Fruit fly (Drosophila melanogaster): ENCODE measurements around the gene Marcal1.

The Marcal1 gene

DNA sequence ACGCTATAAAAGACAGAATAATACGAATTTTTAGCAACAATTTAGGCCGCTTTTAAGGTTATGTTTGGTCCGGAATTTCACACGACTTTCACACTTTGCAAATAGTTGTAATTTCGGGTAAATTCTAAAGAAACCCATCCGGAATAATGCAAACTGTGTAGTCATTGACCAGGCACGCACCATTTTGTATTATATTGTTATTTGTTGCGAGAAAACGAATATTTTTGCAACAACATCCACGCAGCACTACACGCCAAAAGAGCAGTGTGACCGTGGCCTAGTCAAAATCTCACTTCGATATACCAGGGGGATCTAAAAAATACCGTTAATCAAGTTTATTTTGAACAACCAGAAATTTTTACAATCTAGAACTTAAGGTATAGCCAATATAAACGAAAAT is 12.2 kb downstream of the Marcal1 start, which contains the start of gene eIF3i (continued):
- TF ChIP-seq YL-1 (GFP tag; optimal IDR thresholded peaks at IDR 0.05) (peak; percentile 51), CG16813 (GFP tag; IDR thresholded peaks at IDR 0.05; ENCODE audit: partially characterized antibody) (no peak), Dp (GFP tag; optimal IDR thresholded peaks at IDR 0.05) (peak; percentile 18), lmd (GFP tag; IDR thresholded peaks at IDR 0.05) (no peak), CG2129 (GFP tag; IDR thresholded peaks at IDR 0.05; ENCODE audit: partially characterized antibody) (no peak), fd96Cb (tag; optimal IDR thresholded peaks at IDR 0.05) (no peak), eve (GFP tag; optimal IDR thresholded peaks at IDR 0.05) (no peak), CG9797 (GFP tag; optimal IDR thresholded peaks at IDR 0.05) (peak; percentile 64), psq (GFP tag; optimal IDR thresholded peaks at IDR 0.05) (no peak), al (GFP tag; IDR thresholded peaks at IDR 0.05) (no peak), CG7786 (GFP tag; optimal IDR thresholded peaks at IDR 0.05) (no peak), dysf (GFP tag; IDR thresholded peaks at IDR 0.05) (no peak), pzg (GFP tag; optimal IDR thresholded peaks at IDR 0.05) (peak; percentile 55), Nf-YB (GFP tag; optimal IDR thresholded peaks at IDR 0.05) (no peak), kah (GFP tag; optimal IDR thresholded peaks at IDR 0.05) (no peak), pb (GFP tag; optimal IDR thresholded peaks at IDR 0.05) (no peak), CoRest (tag; optimal IDR thresholded peaks at IDR 0.05) (no peak)

DNA sequence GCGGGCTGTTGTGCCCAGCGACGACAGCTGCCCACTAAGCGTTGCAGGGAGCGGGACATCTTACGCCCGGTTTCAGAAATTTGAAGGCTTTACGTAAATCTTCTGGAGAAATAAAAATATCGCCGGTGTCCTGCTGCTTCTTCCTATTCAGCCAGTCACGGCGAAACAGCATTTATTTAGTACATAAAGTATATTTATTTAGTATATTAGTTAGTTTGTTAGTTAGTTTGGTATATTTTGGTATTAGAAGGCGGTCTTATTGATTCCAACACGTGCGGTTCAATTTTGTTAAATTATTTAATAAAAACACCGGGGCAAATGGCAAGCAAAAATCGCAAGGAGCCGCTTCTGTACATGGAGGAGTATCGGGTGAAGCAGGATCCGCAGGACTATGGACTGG is 13.5 kb downstream of the Marcal1 start, which contains the start of the genes Scox and Polr1C:
Scox (minus strand) TSS at position 169 of the 400 bp plus-strand sequence.
Polr1C (plus strand) TSS at position 238 of the 400 bp plus-strand sequence.
- TF ChIP-seq E2f2 (GFP tag; IDR thresholded peaks at IDR 0.05): peak; percentile 34; the same call in 1 of the 2 replicates
- TF ChIP-seq BEAF-32 (GFP tag; optimal IDR thresholded peaks at IDR 0.05): peak; percentile 31
- no peak for TF ChIP-seq Lpt (GFP tag; optimal IDR thresholded peaks at IDR 0.05)
- no peak for TF ChIP-seq Lhr (GFP tag; optimal IDR thresholded peaks at IDR 0.05)
- no peak for TF ChIP-seq Ptx1 (GFP tag; IDR thresholded peaks at IDR 0.05)
- no peak for TF ChIP-seq CG9876 (GFP tag; optimal IDR thresholded peaks at IDR 0.05)
- peak; percentile 49 for TF ChIP-seq gfzf (GFP tag; optimal IDR thresholded peaks at IDR 0.05)
- TF ChIP-seq CG34422 (GFP tag; IDR thresholded peaks at IDR 0.05): peak; percentile 18; the same call in 1 of the 3 replicates
- TF ChIP-seq CG7987 (GFP tag; optimal IDR thresholded peaks at IDR 0.05): no peak
- TF ChIP-seq tup (GFP tag; optimal IDR thresholded peaks at IDR 0.05): no peak
- 0 out of 2 replicates have a peak, but pooled peaks have one; percentile 33 for TF ChIP-seq MBD-R2 (GFP tag; IDR thresholded peaks at IDR 0.05)
- TF ChIP-seq YL-1 (GFP tag; optimal IDR thresholded peaks at IDR 0.05): peak; percentile 58
- TF ChIP-seq CG9797 (GFP tag; optimal IDR thresholded peaks at IDR 0.05): peak; percentile 55
- TF ChIP-seq stwl (tag; optimal IDR thresholded peaks at IDR 0.05): peak; percentile 19
- peak; percentile 19 for TF ChIP-seq Dp (GFP tag; optimal IDR thresholded peaks at IDR 0.05)
- no peak for TF ChIP-seq CG13624 (GFP tag; optimal IDR thresholded peaks at IDR 0.05)
- peak; percentile 46 for TF ChIP-seq pzg (GFP tag; optimal IDR thresholded peaks at IDR 0.05)
- TF ChIP-seq CG15269 (tag; optimal IDR thresholded peaks at IDR 0.05): no peak
- no peak for TF ChIP-seq Hr3 (GFP tag; optimal IDR thresholded peaks at IDR 0.05)
- TF ChIP-seq CG4282 (GFP tag; optimal IDR thresholded peaks at IDR 0.05): no peak
- TF ChIP-seq CG1647 (GFP tag; optimal IDR thresholded peaks at IDR 0.05): no peak
- no peak for TF ChIP-seq MTF-1 (GFP tag; optimal IDR thresholded peaks at IDR 0.05; ENCODE audit: borderline replicate concordance)
- peak; percentile 44 for TF ChIP-seq MESR4 (GFP tag; optimal IDR thresholded peaks at IDR 0.05)
- TF ChIP-seq Max (GFP tag; optimal IDR thresholded peaks at IDR 0.05): peak; percentile 33
- no peak for TF ChIP-seq slbo (GFP tag; IDR thresholded peaks at IDR 0.05)
- TF ChIP-seq dm (GFP tag; optimal IDR thresholded peaks at IDR 0.05): peak; percentile 36
- TF ChIP-seq CG1233 (GFP tag; optimal IDR thresholded peaks at IDR 0.05): no peak
- no peak for TF ChIP-seq Awh (GFP tag; IDR thresholded peaks at IDR 0.05)
- TF ChIP-seq CG11247 (GFP tag; IDR thresholded peaks at IDR 0.05): no peak
- no peak for TF ChIP-seq CG2116 (GFP tag; optimal IDR thresholded peaks at IDR 0.05)
- TF ChIP-seq bigmax (GFP tag; optimal IDR thresholded peaks at IDR 0.05): peak; percentile 68
- peak; percentile 7 for TF ChIP-seq trem (tag; optimal IDR thresholded peaks at IDR 0.05)
- peak; percentile 89 for TF ChIP-seq CG17385 (GFP tag; optimal IDR thresholded peaks at IDR 0.05)
- no peak for TF ChIP-seq Dfd (GFP tag; optimal IDR thresholded peaks at IDR 0.05)
- no peak for TF ChIP-seq Hand (GFP tag; optimal IDR thresholded peaks at IDR 0.05)

All from whole organism, embryonic.